Fruit fly (Drosophila melanogaster) whole organism, embryonic: ENCODE measurements around the gene CG9799.
A peak's percentile ranks its signal among the peaks of the same experiment; 100 is the strongest.

Experiments
- Adf1 ChIP-seq: fragments of 200-800 bp; sonication (Bioruptor generic); IDR thresholded peaks from 2 replicates; pipeline ENCODE4 v1.3.6; 2022; ENCODE audit warnings: missing biosample characterization, missing genetic modification characterization
- Antp ChIP-seq: fragments of 200-800 bp; sonication (Bioruptor generic); optimal IDR thresholded peaks from 3 replicates; lab custom pipeline; 2016; ENCODE audit warnings: missing biosample characterization, missing genetic modification characterization
- Awh ChIP-seq: fragments of 200-800 bp; sonication (Bioruptor generic); IDR thresholded peaks from 2 replicates; pipeline ENCODE4, ENCODE4 v1.3.6; 2022; ENCODE audit warnings: missing biosample characterization, missing genetic modification characterization
- Bgb ChIP-seq: fragments of 200-800 bp; sonication (Bioruptor generic); IDR thresholded peaks from 2 replicates; pipeline ENCODE4 v1.3.6; 2022; ENCODE audit warnings: missing biosample characterization, missing genetic modification characterization; ENCODE audit not compliant: partially characterized antibody
- CG10209 ChIP-seq: fragments of 200-800 bp; sonication (Bioruptor generic); optimal IDR thresholded peaks from 3 replicates; lab custom pipeline; 2017; ENCODE audit warnings: missing biosample characterization, mild to moderate bottlenecking, missing genetic modification characterization, missing genetic modification reagents
- CG11085 ChIP-seq: fragments of 200-800 bp; sonication (Bioruptor generic); IDR thresholded peaks from 2 replicates; pipeline ENCODE4 v1.3.6; 2022; ENCODE audit warnings: missing biosample characterization, missing genetic modification characterization
- CG11504 ChIP-seq: fragments of 200-800 bp; sonication (Bioruptor generic); optimal IDR thresholded peaks from 3 replicates; lab custom pipeline; 2019; ENCODE audit warnings: missing biosample characterization, mild to moderate bottlenecking, missing genetic modification characterization, moderate library complexity
- CG11560 ChIP-seq: fragments of 200-800 bp; sonication (Bioruptor generic); IDR thresholded peaks from 3 replicates; pipeline ENCODE4 v1.3.6; 2022; ENCODE audit warnings: missing biosample characterization, missing genetic modification characterization
- CG1603 ChIP-seq: fragments of 200-800 bp; sonication (Bioruptor generic); optimal IDR thresholded peaks from 2 replicates; lab custom pipeline; 2019; ENCODE audit warnings: missing biosample characterization, mild to moderate bottlenecking, missing genetic modification characterization, moderate library complexity
- CG17361 ChIP-seq: fragments of 200-800 bp; sonication (Bioruptor generic); IDR thresholded peaks from 3 replicates; pipeline ENCODE4 v1.3.6; 2022; ENCODE audit warnings: missing biosample characterization, missing genetic modification characterization
- CG1792 ChIP-seq: fragments of 200-800 bp; sonication (Bioruptor generic); optimal IDR thresholded peaks from 2 replicates; lab custom pipeline; 2016; ENCODE audit warnings: missing biosample characterization, missing genetic modification characterization
- CG18262 ChIP-seq: fragments of 200-800 bp; optimal IDR thresholded peaks from 3 replicates; lab custom pipeline; 2019; ENCODE audit warnings: missing biosample characterization, mild to moderate bottlenecking, missing genetic modification characterization, moderate library complexity
- CG18476 ChIP-seq: fragments of 200-800 bp; sonication (Bioruptor generic); optimal IDR thresholded peaks from 2 replicates; lab custom pipeline; 2016; ENCODE audit warnings: missing biosample characterization, mild to moderate bottlenecking, missing genetic modification characterization
- CG2129 ChIP-seq: fragments of 200-800 bp; sonication (Bioruptor generic); IDR thresholded peaks from 2 replicates; pipeline ENCODE4 v1.3.6; 2022; ENCODE audit warnings: missing biosample characterization, missing genetic modification characterization; ENCODE audit not compliant: partially characterized antibody
- CG2875 ChIP-seq: fragments of 200-800 bp; sonication (Bioruptor generic); optimal IDR thresholded peaks from 2 replicates; lab custom pipeline; 2017; ENCODE audit warnings: missing biosample characterization, mild to moderate bottlenecking, missing genetic modification characterization, missing genetic modification reagents
- CG31388 ChIP-seq: fragments of 200-800 bp; sonication (Bioruptor generic); optimal IDR thresholded peaks from 2 replicates; lab custom pipeline; 2016; ENCODE audit warnings: missing biosample characterization, missing genetic modification characterization
- CG32772 ChIP-seq: fragments of 200-800 bp; sonication (Bioruptor generic); IDR thresholded peaks from 2 replicates; pipeline ENCODE4 v1.3.6; 2022; ENCODE audit warnings: missing biosample characterization, missing genetic modification characterization
- CG33557 ChIP-seq: fragments of 200-800 bp; sonication (Bioruptor generic); optimal IDR thresholded peaks from 2 replicates; lab custom pipeline; 2019; ENCODE audit warnings: missing biosample characterization, mild to moderate bottlenecking, missing genetic modification characterization, moderate library complexity
- CG34422 ChIP-seq: fragments of 200-800 bp; sonication (Bioruptor generic); IDR thresholded peaks from 3 replicates; pipeline ENCODE4 v1.3.6; 2022; ENCODE audit warnings: missing biosample characterization, missing genetic modification characterization
- CG3838 ChIP-seq: fragments of 200-800 bp; sonication (Bioruptor generic); optimal IDR thresholded peaks from 3 replicates; lab custom pipeline; 2016; ENCODE audit warnings: missing biosample characterization, missing genetic modification characterization
- CG4360 ChIP-seq: fragments of 200-800 bp; sonication (Bioruptor generic); IDR thresholded peaks from 2 replicates; pipeline ENCODE4 v1.3.6; 2022; ENCODE audit warnings: missing biosample characterization, missing genetic modification characterization
- CG4424 ChIP-seq: fragments of 200-800 bp; sonication (Bioruptor generic); optimal IDR thresholded peaks from 3 replicates; lab custom pipeline; 2016; ENCODE audit warnings: missing biosample characterization, missing genetic modification characterization
- CG6683 ChIP-seq: fragments of 200-800 bp; sonication (Bioruptor generic); optimal IDR thresholded peaks from 2 replicates; lab custom pipeline; 2017; ENCODE audit warnings: missing biosample characterization, mild to moderate bottlenecking, missing genetic modification characterization, missing genetic modification reagents
- CG7745 ChIP-seq: fragments of 200-800 bp; sonication (Bioruptor generic); optimal IDR thresholded peaks from 2 replicates; lab custom pipeline; 2018; ENCODE audit warnings: missing biosample characterization, mild to moderate bottlenecking, missing genetic modification characterization, moderate library complexity
- CrebB ChIP-seq: fragments of 200-800 bp; sonication (Bioruptor generic); optimal IDR thresholded peaks from 3 replicates; lab custom pipeline; 2018; ENCODE audit warnings: missing biosample characterization, mild to moderate bottlenecking, missing genetic modification characterization
- D ChIP-seq, 2 experiments: fragments of 200-800 bp in 1 of 2; fragments of >200 bp in 1 of 2; sonication (Bioruptor generic) in 1 of 2; optimal IDR thresholded peaks; 2 replicates in 1 of 2; 3 replicates in 1 of 2; lab custom pipeline; 2017; ENCODE audit warnings: mild to moderate bottlenecking in 1 of 2, missing biosample characterization in 1 of 2, missing genetic modification characterization in 1 of 2, missing genetic modification reagents in 1 of 2
- D19A ChIP-seq: fragments of 200-800 bp; optimal IDR thresholded peaks from 3 replicates; lab custom pipeline; 2019; ENCODE audit warnings: missing biosample characterization, mild to moderate bottlenecking, missing genetic modification characterization, moderate library complexity
- Dip2 ChIP-seq: fragments of 200-800 bp; sonication (Bioruptor generic); IDR thresholded peaks from 2 replicates; pipeline ENCODE4 v1.3.6; 2022; ENCODE audit warnings: missing biosample characterization, missing genetic modification characterization
- Hr39 ChIP-seq: fragments of >200 bp; optimal IDR thresholded peaks from 2 replicates; lab custom pipeline; 2017
- Kr ChIP-seq: fragments of 200-800 bp; sonication (Bioruptor generic); optimal IDR thresholded peaks from 2 replicates; lab custom pipeline; 2017; ENCODE audit warnings: missing biosample characterization, mild to moderate bottlenecking, missing genetic modification characterization
- NC2α ChIP-seq: fragments of 200-800 bp; sonication (Bioruptor generic); optimal IDR thresholded peaks from 2 replicates; lab custom pipeline; 2016; ENCODE audit warnings: missing biosample characterization, missing genetic modification characterization
- Side ChIP-seq: fragments of 200-800 bp; sonication (Bioruptor generic); optimal IDR thresholded peaks from 2 replicates; lab custom pipeline; 2016; ENCODE audit warnings: missing biosample characterization, missing genetic modification characterization
- Sin3A ChIP-seq: fragments of >200 bp; optimal IDR thresholded peaks from 2 replicates; lab custom pipeline; 2018
- Tbp ChIP-seq: fragments of >200 bp; optimal IDR thresholded peaks from 2 replicates; lab custom pipeline; 2018; ENCODE audit warnings: missing biosample characterization, missing genetic modification characterization
- Xrp1 ChIP-seq: fragments of 200-800 bp; sonication (Bioruptor generic); IDR thresholded peaks from 2 replicates; pipeline ENCODE4 v1.3.6; 2022; ENCODE audit warnings: missing biosample characterization, missing genetic modification characterization
- bowl ChIP-seq: fragments of 200-800 bp; sonication (Bioruptor generic); IDR thresholded peaks from 2 replicates; pipeline ENCODE4 v1.3.6; 2022; ENCODE audit warnings: missing biosample characterization, missing genetic modification characterization
- cato ChIP-seq: fragments of 200-800 bp; sonication (Bioruptor generic); optimal IDR thresholded peaks from 2 replicates; lab custom pipeline; 2016; ENCODE audit warnings: missing biosample characterization, missing genetic modification characterization, borderline replicate concordance
- chinmo ChIP-seq: fragments of 200-800 bp; sonication (Bioruptor generic); IDR thresholded peaks from 4 replicates; pipeline ENCODE4 v1.3.6; 2022; ENCODE audit warnings: missing biosample characterization, missing genetic modification characterization; ENCODE audit not compliant: partially characterized antibody
- dimm ChIP-seq: fragments of 200-800 bp; sonication (Bioruptor generic); IDR thresholded peaks from 2 replicates; pipeline ENCODE4 v1.3.6; 2022; ENCODE audit warnings: missing biosample characterization, missing genetic modification characterization
- disco-r ChIP-seq: fragments of 200-800 bp; sonication (Bioruptor generic); optimal IDR thresholded peaks from 2 replicates; lab custom pipeline; 2016; ENCODE audit warnings: missing biosample characterization, missing genetic modification characterization
- eve ChIP-seq, 2 experiments: fragments of >200 bp; optimal IDR thresholded peaks; 2 replicates each; lab custom pipeline; 2017; ENCODE audit warnings: missing biosample characterization in 2 of 2, missing genetic modification characterization in 2 of 2
- fd102C ChIP-seq: fragments of 200-800 bp; sonication (Bioruptor generic); optimal IDR thresholded peaks from 2 replicates; lab custom pipeline; 2018; ENCODE audit warnings: missing biosample characterization, mild to moderate bottlenecking, missing genetic modification characterization, moderate library complexity
- grau ChIP-seq: fragments of 200-800 bp; optimal IDR thresholded peaks from 3 replicates; lab custom pipeline; 2019; ENCODE audit warnings: missing biosample characterization, mild to moderate bottlenecking, missing genetic modification characterization, moderate library complexity
- her ChIP-seq: fragments of 200-800 bp; sonication (Bioruptor generic); optimal IDR thresholded peaks from 2 replicates; lab custom pipeline; 2016; ENCODE audit warnings: missing biosample characterization, missing genetic modification characterization
- inv ChIP-seq: fragments of 200-800 bp; sonication (Bioruptor generic); IDR thresholded peaks from 2 replicates; pipeline ENCODE4 v1.3.6; 2022; ENCODE audit warnings: missing biosample characterization, missing genetic modification characterization; ENCODE audit not compliant: partially characterized antibody
- peb ChIP-seq: fragments of 200-800 bp; sonication (Bioruptor generic); IDR thresholded peaks from 2 replicates; pipeline ENCODE4 v1.3.6; 2022; ENCODE audit warnings: missing biosample characterization, missing genetic modification characterization
- pita ChIP-seq: fragments of 200-800 bp; sonication (Bioruptor generic); optimal IDR thresholded peaks from 2 replicates; lab custom pipeline; 2017; ENCODE audit warnings: missing biosample characterization, mild to moderate bottlenecking, missing genetic modification characterization
- run ChIP-seq: fragments of 200-800 bp; sonication (Bioruptor generic); optimal IDR thresholded peaks from 3 replicates; lab custom pipeline; 2018; ENCODE audit warnings: missing biosample characterization, mild to moderate bottlenecking, missing genetic modification characterization
- scrt ChIP-seq: fragments of 200-800 bp; sonication (Bioruptor generic); optimal IDR thresholded peaks from 2 replicates; lab custom pipeline; 2018; ENCODE audit warnings: missing biosample characterization, mild to moderate bottlenecking, missing genetic modification characterization, moderate library complexity
- sd ChIP-seq: fragments of 200-800 bp; sonication (Bioruptor generic); optimal IDR thresholded peaks from 3 replicates; lab custom pipeline; 2018; ENCODE audit warnings: missing biosample characterization, mild to moderate bottlenecking, missing genetic modification characterization, moderate library complexity
- yki ChIP-seq: fragments of >200 bp; optimal IDR thresholded peaks from 3 replicates; lab custom pipeline; 2018
- zfh2 ChIP-seq: fragments of 200-800 bp; sonication (Bioruptor generic); optimal IDR thresholded peaks from 2 replicates; lab custom pipeline; 2016; ENCODE audit warnings: missing biosample characterization, missing genetic modification characterization

Gene CG9799

DNA sequence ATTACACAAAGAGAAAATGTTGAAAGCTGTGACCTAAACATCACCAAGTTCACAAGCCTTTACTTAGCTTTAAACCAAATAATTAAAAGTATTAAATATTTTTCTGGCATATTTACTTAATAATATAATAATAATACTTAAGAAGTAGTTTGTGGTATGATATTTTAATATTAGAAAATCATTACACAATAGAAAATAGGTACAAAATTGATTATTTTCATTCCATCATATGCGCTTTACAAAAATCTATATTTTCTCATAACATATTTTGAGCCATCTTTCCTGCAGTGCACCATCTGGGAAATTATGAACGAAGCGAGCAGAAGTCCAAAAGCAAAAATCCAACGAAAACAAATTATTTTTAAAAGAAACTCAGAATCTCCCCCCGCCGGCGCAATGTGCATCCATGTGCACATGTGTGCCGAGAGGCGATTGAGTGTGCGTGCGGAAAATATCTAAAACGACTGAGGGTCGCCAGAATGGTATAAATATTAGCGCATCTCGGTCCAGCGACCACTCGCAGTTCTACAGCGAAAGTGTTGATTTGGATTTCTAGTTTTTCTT lies 37.0 kb upstream of the CG9799 start, which contains the start of gene Act87E (continued):
- TF ChIP-seq peb (GFP tag; lab: Robert Waterston, UW) (no peak), run (tag; lab: Kevin White, UChicago) (peak; percentile 37), CG11560 (tag; lab: Robert Waterston, UW) (no peak), Awh (GFP tag; lab: Robert Waterston, UW) (no peak), Sin3A (lab: Kevin White, UChicago) (no peak), yki (lab: Kevin White, UChicago) (no peak), CG11085 (GFP tag; lab: Robert Waterston, UW) (no peak), CG32772 (GFP tag; lab: Robert Waterston, UW) (peak; percentile 26; the same call in 1 of the 2 replicates), CG11504 (peak; percentile 85), scrt (GFP tag; lab: Kevin White, UChicago) (peak; percentile 35), CG7745 (no peak), bowl (GFP tag; lab: Robert Waterston, UW) (no peak), CG2875 (GFP tag; lab: Kevin White, UChicago) (peak; percentile 41), cato (GFP tag; lab: Kevin White, UChicago) (peak; percentile 17), Dip2 (GFP tag; lab: Robert Waterston, UW) (no peak), CG10209 (GFP tag; lab: Kevin White, UChicago) (peak; percentile 54), CG33557 (GFP tag; lab: Kevin White, UChicago) (peak; percentile 69), Side (GFP tag; lab: Kevin White, UChicago) (no peak), sd (tag; lab: Kevin White, UChicago) (peak; percentile 4), CG17361 (GFP tag; lab: Robert Waterston, UW) (peak; percentile 91), D (optimal IDR thresholded peaks at IDR 0.05; lab: Kevin White, UChicago) (no peak), D (GFP tag; optimal IDR thresholded peaks at IDR 0.05; lab: Kevin White, UChicago) (peak; percentile 67), CG4360 (GFP tag; lab: Robert Waterston, UW) (no peak), Xrp1 (peak; percentile 64), Tbp (GFP tag; lab: Kevin White, UChicago) (no peak), NC2α (GFP tag; lab: Kevin White, UChicago) (no peak), Hr39 (lab: Kevin White, UChicago) (no peak), CG2129 (GFP tag; lab: Robert Waterston, UW) (no peak), Adf1 (GFP tag; lab: Robert Waterston, UW) (no peak), CG18262 (tag; lab: Kevin White, UChicago) (peak; percentile 90), Bgb (GFP tag; lab: Robert Waterston, UW) (no peak), CG1792 (GFP tag; lab: Kevin White, UChicago) (no peak), eve (GFP tag; optimal IDR thresholded peaks at IDR 0.05; lab: Kevin White, UChicago) (no peak), CG6683 (GFP tag; lab: Kevin White, UChicago) (no peak), disco-r (GFP tag; lab: Kevin White, UChicago) (no peak), CG34422 (GFP tag; lab: Robert Waterston, UW) (no peak), CG18476 (GFP tag; lab: Kevin White, UChicago) (no peak), CrebB (tag; lab: Kevin White, UChicago) (no peak), zfh2 (no peak), her (GFP tag; lab: Kevin White, UChicago) (no peak), CG3838 (no peak), D19A (tag; lab: Kevin White, UChicago) (peak; percentile 81), inv (GFP tag; lab: Robert Waterston, UW) (no peak), CG4424 (peak; percentile 52), pita (no peak), chinmo (GFP tag; lab: Robert Waterston, UW) (peak; percentile 65; the same call in 2 of the 4 replicates), dimm (GFP tag; lab: Robert Waterston, UW) (no peak), CG31388 (GFP tag; lab: Kevin White, UChicago) (peak; percentile 6), Kr (GFP tag; lab: Kevin White, UChicago) (no peak), grau (peak; percentile 82), Antp (GFP tag; lab: Kevin White, UChicago) (no peak), fd102C (GFP tag; lab: Kevin White, UChicago) (no peak), CG1603 (tag; lab: Kevin White, UChicago) (no peak)
